Worm (Caenorhabditis elegans) whole organism, L1 larva: ENCODE data around the gene oac-31.

Experiments
- ceh-82 ChIP-seq, 3 experiments: fragments of 150-350 bp in 1 of 3; sonication (generic microtip) in 2 of 3; optimal IDR thresholded peaks; 2 replicates each; lab custom pipeline; 2014 to 2017; ENCODE audit warnings: missing biosample characterization in 3 of 3, missing genetic modification characterization in 3 of 3
- elt-2 ChIP-seq: sonication (generic microtip); optimal IDR thresholded peaks from 2 replicates; lab custom pipeline; 2016; ENCODE audit warnings: missing genetic modification characterization, mild to moderate bottlenecking, inconsistent platforms, missing compliant biosample characterization, missing genetic modification reagents
- mdl-1 ChIP-seq, 2 experiments: fragments of 150-350 bp; optimal IDR thresholded peaks; 2 replicates each; lab custom pipeline; 2014 to 2017; ENCODE audit warnings: missing biosample characterization in 2 of 2, missing genetic modification characterization in 2 of 2, inconsistent platforms in 1 of 2
- nhr-12 ChIP-seq: sonication (generic microtip); optimal IDR thresholded peaks from 2 replicates; lab custom pipeline; 2017; ENCODE audit warnings: missing biosample characterization, missing genetic modification characterization
- snpc-4 ChIP-seq: fragments of 150-350 bp; optimal IDR thresholded peaks from 2 replicates; lab custom pipeline; 2014; ENCODE audit warnings: missing biosample characterization, missing genetic modification characterization
- sptf-1 ChIP-seq: fragments of 150-350 bp; optimal IDR thresholded peaks from 2 replicates; lab custom pipeline; 2014; ENCODE audit warnings: missing biosample characterization, missing genetic modification characterization
- vab-15 ChIP-seq: sonication (generic microtip); optimal IDR thresholded peaks from 2 replicates; lab custom pipeline; 2017; ENCODE audit warnings: missing genotype, mild to moderate bottlenecking, missing genetic modification characterization, missing compliant biosample characterization
- xbp-1 ChIP-seq: sonication (generic microtip); optimal IDR thresholded peaks from 2 replicates; lab custom pipeline; 2016; ENCODE audit warnings: missing genetic modification characterization, missing compliant biosample characterization

ce11 chrV:1569750-1570419, 28.2 kb upstream of the oac-31 start:
- TF ChIP-seq nhr-12 (tag; lab: Kevin White, UChicago) (no peak), sptf-1 (tag; lab: Kevin White, UChicago) (no peak), elt-2 (tag; lab: Kevin White, UChicago) (no peak), xbp-1 (tag; lab: Kevin White, UChicago) (peak; percentile 91), snpc-4 (tag; lab: Kevin White, UChicago) (no peak), mdl-1 (tag; optimal IDR thresholded peaks at IDR 0.05; lab: Kevin White, UChicago) (no peak), vab-15 (tag; lab: Kevin White, UChicago) (no peak), ceh-82 (tag; optimal IDR thresholded peaks at IDR 0.05; lab: Kevin White, UChicago) (no peak)
